1 fruit fly cellular context compared by ENCODE assay signal in genomic region chr2L:819315-820032, dm6.
TF ChIP-seq lines count a peak whose summit lies in the region.

TSS of gene PGAP2 (minus strand) at chr2L:819508.
TSS of gene Clp (plus strand) at chr2L:819964.

TF ChIP-seq in whole organism, embryonic, 481 proteins besides CTCF, POLR2A, EP300 and RAD21 (continued from another document and continues in another):
- TF ChIP-seq kah (GFP tag; optimal IDR thresholded peaks at IDR 0.05; lab: Kevin White, UChicago) (no peak), dmrt99B (tag; optimal IDR thresholded peaks at IDR 0.05; lab: Kevin White, UChicago) (no peak), row (GFP tag; IDR thresholded peaks at IDR 0.05; lab: Robert Waterston, UW) (peak; percentile 94), zen (tag; optimal IDR thresholded peaks at IDR 0.05; lab: Kevin White, UChicago) (peak; percentile 62), mirr (GFP tag; optimal IDR thresholded peaks at IDR 0.05; lab: Kevin White, UChicago) (peak; percentile 22), chinmo (GFP tag; IDR thresholded peaks at IDR 0.05; lab: Robert Waterston, UW; ENCODE audit: partially characterized antibody) (no peak), NC2α (GFP tag; optimal IDR thresholded peaks at IDR 0.05; lab: Kevin White, UChicago) (no peak), CG7963 (GFP tag; IDR thresholded peaks at IDR 0.05; lab: Robert Waterston, UW; ENCODE audit: partially characterized antibody) (no peak), dimm (GFP tag; IDR thresholded peaks at IDR 0.05; lab: Robert Waterston, UW) (peak; percentile 44; the same call in 1 of the 2 replicates), CG30403 (GFP tag; optimal IDR thresholded peaks at IDR 0.05; lab: Kevin White, UChicago) (peak; percentile 86), Ets65A (GFP tag; lab: Kevin White, UChicago) (peak; percentile 95), luna (GFP tag; optimal IDR thresholded peaks at IDR 0.05; lab: Kevin White, UChicago) (no peak), CG12299 (tag; optimal IDR thresholded peaks at IDR 0.05; lab: Kevin White, UChicago) (peak; percentile 45), Mes4 (GFP tag; optimal IDR thresholded peaks at IDR 0.05; lab: Kevin White, UChicago) (no peak), hbn (GFP tag; IDR thresholded peaks at IDR 0.05; lab: Robert Waterston, UW; ENCODE audit: partially characterized antibody) (0 out of 2 replicates have a peak, but pooled peaks have one; percentile 31), zfh1 (GFP tag; IDR thresholded peaks at IDR 0.05; lab: Robert Waterston, UW) (peak; percentile 65; the same call in 2 of the 3 replicates), HLH3B (GFP tag; IDR thresholded peaks at IDR 0.05; lab: Robert Waterston, UW) (peak; percentile 58), Oli (tag; optimal IDR thresholded peaks at IDR 0.05; lab: Kevin White, UChicago) (peak; percentile 68), CG12744 (GFP tag; optimal IDR thresholded peaks at IDR 0.05; lab: Kevin White, UChicago) (peak; percentile 21), fd102C (GFP tag; optimal IDR thresholded peaks at IDR 0.05; lab: Kevin White, UChicago) (peak; percentile 13), MESR4 (GFP tag; optimal IDR thresholded peaks at IDR 0.05; lab: Kevin White, UChicago) (no peak), zen2 (GFP tag; IDR thresholded peaks at IDR 0.05; lab: Robert Waterston, UW; ENCODE audit: partially characterized antibody) (no peak), CG1792 (GFP tag; optimal IDR thresholded peaks at IDR 0.05; lab: Kevin White, UChicago) (no peak), pan (optimal IDR thresholded peaks at IDR 0.05; lab: Kevin White, UChicago) (no peak), pan (GFP tag; optimal IDR thresholded peaks at IDR 0.05 in 1 of 2, IDR thresholded peaks at IDR 0.05 in 1 of 2) (peak in 1 of 2 experiments; percentile 71), CG7372 (GFP tag; IDR thresholded peaks at IDR 0.05; lab: Robert Waterston, UW) (peak; percentile 93), Xrp1 (GFP tag; IDR thresholded peaks at IDR 0.05; lab: Robert Waterston, UW) (peak; percentile 82), CG12155 (GFP tag; optimal IDR thresholded peaks at IDR 0.05; lab: Kevin White, UChicago) (peak; percentile 73), ATbp (GFP tag; optimal IDR thresholded peaks at IDR 0.05; lab: Kevin White, UChicago) (peak; percentile 6), sens-2 (GFP tag; IDR thresholded peaks at IDR 0.05; lab: Robert Waterston, UW) (0 out of 2 replicates have a peak, but pooled peaks have one; percentile 7), p53 (GFP tag; optimal IDR thresholded peaks at IDR 0.05; lab: Kevin White, UChicago) (no peak), tgo (GFP tag; IDR thresholded peaks at IDR 0.05; lab: Robert Waterston, UW) (peak; percentile 80), aop (GFP tag; IDR thresholded peaks at IDR 0.05; lab: Robert Waterston, UW) (no peak), h (optimal IDR thresholded peaks at IDR 0.05; lab: Kevin White, UChicago) (no peak), ttk (GFP tag; IDR thresholded peaks at IDR 0.05; lab: Robert Waterston, UW) (peak; percentile 72), CG14014 (GFP tag; IDR thresholded peaks at IDR 0.05; lab: Robert Waterston, UW) (no peak; the same call in none of the 2 replicates), croc (GFP tag; conservative IDR thresholded peaks at IDR 0.05; lab: Robert Waterston, UW) (peak; percentile 71), CG13296 (GFP tag; optimal IDR thresholded peaks at IDR 0.05; lab: Kevin White, UChicago) (peak; percentile 38), nerfin-1 (tag; optimal IDR thresholded peaks at IDR 0.05; lab: Kevin White, UChicago) (peak; percentile 65), CG32767 (GFP tag; IDR thresholded peaks at IDR 0.05; lab: Robert Waterston, UW) (peak; percentile 71; the same call in 1 of the 2 replicates), CG12104 (GFP tag; optimal IDR thresholded peaks at IDR 0.05; lab: Kevin White, UChicago) (peak; percentile 79), dysf (GFP tag; IDR thresholded peaks at IDR 0.05; lab: Robert Waterston, UW) (peak; percentile 81), CG4282 (GFP tag; optimal IDR thresholded peaks at IDR 0.05; lab: Kevin White, UChicago) (no peak), CG13123 (GFP tag; optimal IDR thresholded peaks at IDR 0.05; lab: Kevin White, UChicago) (peak; percentile 38), Sry-β (GFP tag; optimal IDR thresholded peaks at IDR 0.05; lab: Kevin White, UChicago) (peak; percentile 99), al (GFP tag; IDR thresholded peaks at IDR 0.05; lab: Robert Waterston, UW) (peak; percentile 67), CG8281 (tag; optimal IDR thresholded peaks at IDR 0.05; lab: Kevin White, UChicago) (peak; percentile 29), Lpt (GFP tag; optimal IDR thresholded peaks at IDR 0.05; lab: Kevin White, UChicago) (no peak), CG10462 (GFP tag; optimal IDR thresholded peaks at IDR 0.05; lab: Kevin White, UChicago) (no peak), CG10274 (GFP tag; optimal IDR thresholded peaks at IDR 0.05; lab: Kevin White, UChicago) (no peak), CG3407 (GFP tag; optimal IDR thresholded peaks at IDR 0.05; lab: Kevin White, UChicago) (peak; percentile 29), CG7745 (tag; optimal IDR thresholded peaks at IDR 0.05; lab: Kevin White, UChicago) (no peak), CG3726 (GFP tag; IDR thresholded peaks at IDR 0.05; lab: Robert Waterston, UW) (0 out of 3 replicates have a peak, but pooled peaks have one; percentile 16), CG15269 (tag; optimal IDR thresholded peaks at IDR 0.05; lab: Kevin White, UChicago) (peak; percentile 77), Eip74EF (GFP tag; optimal IDR thresholded peaks at IDR 0.05; lab: Kevin White, UChicago) (no peak), CG17385 (GFP tag; optimal IDR thresholded peaks at IDR 0.05; lab: Kevin White, UChicago) (peak; percentile 64), CG12219 (GFP tag; optimal IDR thresholded peaks at IDR 0.05; lab: Kevin White, UChicago) (no peak), CoRest (tag; optimal IDR thresholded peaks at IDR 0.05; lab: Kevin White, UChicago) (peak; percentile 87), CG16863 (GFP tag; optimal IDR thresholded peaks at IDR 0.05; lab: Kevin White, UChicago) (no peak), CG33557 (GFP tag; optimal IDR thresholded peaks at IDR 0.05; lab: Kevin White, UChicago) (peak; percentile 53), CG18599 (GFP tag; optimal IDR thresholded peaks at IDR 0.05; lab: Kevin White, UChicago) (peak; percentile 67), esg (GFP tag; conservative IDR thresholded peaks at IDR 0.05; lab: Robert Waterston, UW) (peak; percentile 79), bab2 (GFP tag; optimal IDR thresholded peaks at IDR 0.05; lab: Kevin White, UChicago) (peak; percentile 57), ci (GFP tag; IDR thresholded peaks at IDR 0.05; lab: Robert Waterston, UW) (peak; percentile 69; the same call in 2 of the 3 replicates), HLH4C (GFP tag; IDR thresholded peaks at IDR 0.05; lab: Robert Waterston, UW; ENCODE audit: partially characterized antibody) (peak; percentile 71), D19B (GFP tag; optimal IDR thresholded peaks at IDR 0.05; lab: Kevin White, UChicago) (peak; percentile 49), sc (optimal IDR thresholded peaks at IDR 0.05; lab: Kevin White, UChicago) (no peak), sc (GFP tag; optimal IDR thresholded peaks at IDR 0.05; lab: Kevin White, UChicago) (peak; percentile 45), CG6689 (GFP tag; IDR thresholded peaks at IDR 0.05; lab: Robert Waterston, UW) (peak; percentile 76), Awh (GFP tag; IDR thresholded peaks at IDR 0.05; lab: Robert Waterston, UW) (no peak), CG14050 (GFP tag; IDR thresholded peaks at IDR 0.05; lab: Robert Waterston, UW) (peak; percentile 53; the same call in 2 of the 3 replicates), ken (GFP tag; IDR thresholded peaks at IDR 0.05; lab: Robert Waterston, UW) (peak; percentile 75), so (GFP tag; IDR thresholded peaks at IDR 0.05; lab: Robert Waterston, UW) (peak; percentile 58; the same call in 1 of the 3 replicates), crol (GFP tag; IDR thresholded peaks at IDR 0.05; lab: Robert Waterston, UW) (no peak), ham (GFP tag; IDR thresholded peaks at IDR 0.05; lab: Robert Waterston, UW) (no peak), bigmax (GFP tag; optimal IDR thresholded peaks at IDR 0.05; lab: Kevin White, UChicago) (no peak), CG10267 (tag; optimal IDR thresholded peaks at IDR 0.05; lab: Kevin White, UChicago) (peak; percentile 70), CG14965 (GFP tag; optimal IDR thresholded peaks at IDR 0.05; lab: Kevin White, UChicago; ENCODE audit: borderline replicate concordance) (no peak), Camta (GFP tag; optimal IDR thresholded peaks at IDR 0.05; lab: Kevin White, UChicago) (peak; percentile 33), cato (GFP tag; optimal IDR thresholded peaks at IDR 0.05; lab: Kevin White, UChicago; ENCODE audit: borderline replicate concordance) (peak; percentile 62), tap (tag; optimal IDR thresholded peaks at IDR 0.05; lab: Kevin White, UChicago) (no peak), C15 (GFP tag; IDR thresholded peaks at IDR 0.05; lab: Robert Waterston, UW) (peak; percentile 43; the same call in 1 of the 3 replicates), CG18262 (tag; optimal IDR thresholded peaks at IDR 0.05; lab: Kevin White, UChicago) (peak; percentile 79), hth (optimal IDR thresholded peaks at IDR 0.05; lab: Kevin White, UChicago) (no peak), kni (GFP tag; optimal IDR thresholded peaks at IDR 0.05; lab: Kevin White, UChicago) (no peak), CG7357 (GFP tag; IDR thresholded peaks at IDR 0.05; lab: Robert Waterston, UW) (peak; percentile 59; the same call in 1 of the 3 replicates), CG3065 (GFP tag; optimal IDR thresholded peaks at IDR 0.05; lab: Kevin White, UChicago) (peak; percentile 19), GATAe (GFP tag; conservative IDR thresholded peaks at IDR 0.05; lab: Robert Waterston, UW) (no peak), CG17912 (GFP tag; optimal IDR thresholded peaks at IDR 0.05; lab: Kevin White, UChicago) (no peak), pum (GFP tag; optimal IDR thresholded peaks at IDR 0.05; lab: Kevin White, UChicago) (peak; percentile 63), cwo (GFP tag; optimal IDR thresholded peaks at IDR 0.05; lab: Kevin White, UChicago) (peak; percentile 38), salm (tag; optimal IDR thresholded peaks at IDR 0.05; lab: Kevin White, UChicago) (no peak), Adf1 (GFP tag; IDR thresholded peaks at IDR 0.05; lab: Robert Waterston, UW) (no peak), CG3995 (GFP tag; optimal IDR thresholded peaks at IDR 0.05; lab: Kevin White, UChicago) (peak; percentile 9), CG4404 (GFP tag; IDR thresholded peaks at IDR 0.05; lab: Robert Waterston, UW) (peak; percentile 71), zfh2 (GFP tag; optimal IDR thresholded peaks at IDR 0.05; lab: Kevin White, UChicago) (peak; percentile 56), CG11085 (GFP tag; IDR thresholded peaks at IDR 0.05; lab: Robert Waterston, UW) (peak; percentile 75), tup (GFP tag; optimal IDR thresholded peaks at IDR 0.05; lab: Kevin White, UChicago) (peak; percentile 13), D (optimal IDR thresholded peaks at IDR 0.05; lab: Kevin White, UChicago) (no peak), D (GFP tag; optimal IDR thresholded peaks at IDR 0.05; lab: Kevin White, UChicago) (peak; percentile 41), dm (GFP tag; optimal IDR thresholded peaks at IDR 0.05; lab: Kevin White, UChicago) (peak; percentile 22), CG10543 (GFP tag; optimal IDR thresholded peaks at IDR 0.05; lab: Kevin White, UChicago) (peak; percentile 52), CG4328 (GFP tag; optimal IDR thresholded peaks at IDR 0.05; lab: Kevin White, UChicago) (peak; percentile 48), HHEX (GFP tag; optimal IDR thresholded peaks at IDR 0.05; lab: Kevin White, UChicago) (peak; percentile 6), Stat92E (GFP tag; optimal IDR thresholded peaks at IDR 0.05; lab: Kevin White, UChicago) (no peak), Nf-YA (GFP tag; IDR thresholded peaks at IDR 0.05; lab: Robert Waterston, UW) (peak; percentile 36; the same call in 1 of the 2 replicates), Dbx (GFP tag; IDR thresholded peaks at IDR 0.05; lab: Robert Waterston, UW) (peak; percentile 72; the same call in 2 of the 3 replicates), CG18764 (GFP tag; optimal IDR thresholded peaks at IDR 0.05; lab: Kevin White, UChicago) (peak; percentile 60), CG2120 (GFP tag; optimal IDR thresholded peaks at IDR 0.05; lab: Kevin White, UChicago) (peak; percentile 84), D19A (tag; optimal IDR thresholded peaks at IDR 0.05; lab: Kevin White, UChicago) (no peak), CG10321 (GFP tag; IDR thresholded peaks at IDR 0.05; lab: Robert Waterston, UW) (no peak), CG17829 (tag; optimal IDR thresholded peaks at IDR 0.05; lab: Kevin White, UChicago) (peak; percentile 68), Hr51 (GFP tag; optimal IDR thresholded peaks at IDR 0.05; lab: Kevin White, UChicago) (peak in 1 of 2 experiments; percentile 11), CG4424 (GFP tag; optimal IDR thresholded peaks at IDR 0.05; lab: Kevin White, UChicago) (peak; percentile 79), E2f1 (GFP tag; IDR thresholded peaks at IDR 0.05; lab: Robert Waterston, UW) (peak; percentile 80), CG1233 (GFP tag; optimal IDR thresholded peaks at IDR 0.05; lab: Kevin White, UChicago) (peak; percentile 74), Abd-B (GFP tag; optimal IDR thresholded peaks at IDR 0.05; lab: Kevin White, UChicago) (peak; percentile 79), az2 (GFP tag; optimal IDR thresholded peaks at IDR 0.05; lab: Kevin White, UChicago) (peak; percentile 64), eyg (GFP tag; optimal IDR thresholded peaks at IDR 0.05; lab: Kevin White, UChicago) (no peak), Hand (GFP tag; optimal IDR thresholded peaks at IDR 0.05; lab: Kevin White, UChicago) (no peak), CG11247 (GFP tag; IDR thresholded peaks at IDR 0.05; lab: Robert Waterston, UW) (peak; percentile 46; the same call in 1 of the 2 replicates), dmrt11E (tag; optimal IDR thresholded peaks at IDR 0.05; lab: Kevin White, UChicago) (peak; percentile 78), Ravus (GFP tag; IDR thresholded peaks at IDR 0.05; lab: Robert Waterston, UW) (peak; percentile 20), CG18476 (GFP tag; optimal IDR thresholded peaks at IDR 0.05; lab: Kevin White, UChicago) (peak; percentile 53), tx (GFP tag; optimal IDR thresholded peaks at IDR 0.05; lab: Kevin White, UChicago) (no peak), Dip3 (GFP tag; optimal IDR thresholded peaks at IDR 0.05; lab: Kevin White, UChicago) (no peak), jigr1 (GFP tag; IDR thresholded peaks at IDR 0.05; lab: Robert Waterston, UW) (no peak), trh (GFP tag; optimal IDR thresholded peaks at IDR 0.05; lab: Kevin White, UChicago) (peak; percentile 51), CG31388 (GFP tag; optimal IDR thresholded peaks at IDR 0.05; lab: Kevin White, UChicago) (peak; percentile 34), fd64A (GFP tag; optimal IDR thresholded peaks at IDR 0.05; lab: Kevin White, UChicago) (no peak)
